In the genomic region with DNA sequence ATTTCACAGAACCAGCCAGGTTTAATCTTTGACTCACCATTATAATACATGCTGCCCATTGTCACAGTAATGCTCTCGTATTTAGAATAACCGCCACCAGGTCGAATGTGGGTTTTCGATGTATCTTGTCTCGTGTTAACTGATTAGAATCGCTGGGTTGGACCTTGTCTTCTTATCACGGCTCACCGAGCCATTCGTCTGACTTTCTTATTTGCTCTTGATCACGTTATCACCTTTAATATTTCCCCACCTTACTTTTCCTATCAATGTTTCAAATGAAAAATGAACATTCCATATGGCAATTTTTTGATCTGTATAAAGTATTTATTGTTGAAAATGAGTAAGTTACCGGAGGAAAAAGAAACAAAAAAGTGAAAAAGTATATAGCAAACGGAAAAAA, we compare ENCODE assay signal across 6 worm cellular contexts.
TF ChIP-seq lines count a peak whose summit lies in the region.

A gene (minus strand): TSS at position 130 of the 400 bp plus-strand sequence.

TF ChIP-seq in whole organism, L1 larva, 84 proteins besides CTCF, POLR2A, EP300 and RAD21:
- TF ChIP-seq nhr-71 (tag; optimal IDR thresholded peaks at IDR 0.05; lab: Kevin White, UChicago) (peak; percentile 9), elt-2 (tag; optimal IDR thresholded peaks at IDR 0.05; lab: Kevin White, UChicago) (peak; percentile 40), nhr-90 (tag; optimal IDR thresholded peaks at IDR 0.05; lab: Kevin White, UChicago; ENCODE audit: poor library complexity) (peak; percentile 7), irx-1 (tag; optimal IDR thresholded peaks at IDR 0.05; lab: Kevin White, UChicago) (no peak), lin-35 (GFP tag; optimal IDR thresholded peaks at IDR 0.05; lab: Kevin White, UChicago) (peak in 1 of 2 experiments; percentile 13)

TF ChIP-seq in whole organism, L2 larva, 48 proteins besides CTCF, POLR2A, EP300 and RAD21:
- TF ChIP-seq ztf-11 (tag; optimal IDR thresholded peaks at IDR 0.05; lab: Kevin White, UChicago) = no peak
- TF ChIP-seq nhr-23 (tag; optimal IDR thresholded peaks at IDR 0.05; lab: Kevin White, UChicago) = no peak
- TF ChIP-seq ceh-82 (tag; optimal IDR thresholded peaks at IDR 0.05; lab: Kevin White, UChicago) = no peak
- TF ChIP-seq nhr-25 (tag; optimal IDR thresholded peaks at IDR 0.05; lab: Kevin White, UChicago) = no peak
- TF ChIP-seq unc-55 (GFP tag; optimal IDR thresholded peaks at IDR 0.05; lab: Kevin White, UChicago) = no peak
- TF ChIP-seq ztf-4 (tag; optimal IDR thresholded peaks at IDR 0.05; lab: Kevin White, UChicago) = no peak
- TF ChIP-seq aly-2 (tag; optimal IDR thresholded peaks at IDR 0.05; lab: Kevin White, UChicago) = no peak
- no peak for TF ChIP-seq egl-27 (tag; optimal IDR thresholded peaks at IDR 0.05; lab: Kevin White, UChicago)
- no peak for TF ChIP-seq crh-2 (tag; optimal IDR thresholded peaks at IDR 0.05; lab: Kevin White, UChicago)
- TF ChIP-seq sem-4 (tag; optimal IDR thresholded peaks at IDR 0.05; lab: Kevin White, UChicago) = no peak
- TF ChIP-seq elt-1 (tag; optimal IDR thresholded peaks at IDR 0.05; lab: Kevin White, UChicago) = no peak
- peak; percentile 30 for TF ChIP-seq sma-9 (GFP tag; optimal IDR thresholded peaks at IDR 0.05; lab: Kevin White, UChicago)
- no peak for TF ChIP-seq sma-9 (tag; optimal IDR thresholded peaks at IDR 0.05; lab: Kevin White, UChicago)
- peak; percentile 46 for TF ChIP-seq fos-1 (tag; optimal IDR thresholded peaks at IDR 0.05; lab: Kevin White, UChicago)
- TF ChIP-seq lin-39 (tag; optimal IDR thresholded peaks at IDR 0.05; lab: Kevin White, UChicago) = no peak
- no peak for TF ChIP-seq gmeb-1 (tag; optimal IDR thresholded peaks at IDR 0.05; lab: Kevin White, UChicago)
- TF ChIP-seq mab-5 (tag; optimal IDR thresholded peaks at IDR 0.05; lab: Kevin White, UChicago) = no peak

TF ChIP-seq in whole organism, L3 larva, 47 proteins besides CTCF, POLR2A, EP300 and RAD21:
- TF ChIP-seq elt-2 (tag; optimal IDR thresholded peaks at IDR 0.05; lab: Kevin White, UChicago) (peak; percentile 79), pqm-1 (tag; optimal IDR thresholded peaks at IDR 0.05; lab: Kevin White, UChicago) (peak; percentile 75), skn-1 (tag; optimal IDR thresholded peaks at IDR 0.05; lab: Kevin White, UChicago) (no peak)

TF ChIP-seq in whole organism, L4 larva, 104 proteins besides CTCF, POLR2A, EP300 and RAD21:
- TF ChIP-seq cey-2 (tag; optimal IDR thresholded peaks at IDR 0.05; lab: Kevin White, UChicago; ENCODE audit: borderline replicate concordance, insufficient read depth) (no peak), lin-38 (GFP tag; IDR thresholded peaks at IDR 0.05; lab: Robert Waterston, UW) (no peak), hlh-11 (tag; optimal IDR thresholded peaks at IDR 0.05; lab: Kevin White, UChicago) (peak; percentile 44), pqm-1 (tag; optimal IDR thresholded peaks at IDR 0.05; lab: Kevin White, UChicago) (peak; percentile 57), dve-1 (tag; optimal IDR thresholded peaks at IDR 0.05; lab: Kevin White, UChicago; ENCODE audit: insufficient read depth) (peak; percentile 40), hlh-30 (tag; optimal IDR thresholded peaks at IDR 0.05; lab: Kevin White, UChicago; ENCODE audit: insufficient read depth) (peak; percentile 27), unc-62 (GFP tag; optimal IDR thresholded peaks at IDR 0.05 in 1 of 2; lab: Kevin White, UChicago) (peak in 1 of 2 experiments; percentile 6), unc-62 (tag; optimal IDR thresholded peaks at IDR 0.05; lab: Kevin White, UChicago) (no peak), dmd-6 (GFP tag; IDR thresholded peaks at IDR 0.05; lab: Robert Waterston, UW) (0 out of 2 replicates have a peak, but pooled peaks have one; percentile 31)

TF ChIP-seq in whole organism, late embryonic, 69 proteins besides CTCF, POLR2A, EP300 and RAD21:
- TF ChIP-seq zip-5 (tag; optimal IDR thresholded peaks at IDR 0.05; lab: Kevin White, UChicago) (no peak), T23F11.4 (GFP tag; optimal IDR thresholded peaks at IDR 0.05; lab: Kevin White, UChicago) (no peak), ceh-30 (tag; optimal IDR thresholded peaks at IDR 0.05; lab: Kevin White, UChicago) (no peak), sdc-2 (tag; optimal IDR thresholded peaks at IDR 0.05; lab: Kevin White, UChicago) (no peak), pha-4 (tag; optimal IDR thresholded peaks at IDR 0.05; lab: Kevin White, UChicago) (no peak), elt-2 (tag; optimal IDR thresholded peaks at IDR 0.05; lab: Kevin White, UChicago) (peak; percentile 66), fkh-10 (GFP tag; optimal IDR thresholded peaks at IDR 0.05; lab: Kevin White, UChicago) (no peak)
TF ChIP-seq in whole organism, late embryonic: peak in this region for 1.

TF ChIP-seq in whole organism, young adult, 124 proteins besides CTCF, POLR2A, EP300 and RAD21:
- TF ChIP-seq C17E4.6 (GFP tag; IDR thresholded peaks at IDR 0.05; lab: Robert Waterston, UW) (no peak), T26A5.8 (tag; optimal IDR thresholded peaks at IDR 0.05; lab: Kevin White, UChicago) (no peak), nhr-80 (tag; optimal IDR thresholded peaks at IDR 0.05; lab: Kevin White, UChicago) (peak; percentile 42), ceh-91 (GFP tag; IDR thresholded peaks at IDR 0.05; lab: Robert Waterston, UW) (no peak)
TF ChIP-seq in whole organism, young adult: peak in this region for 1.
